4 worm cellular contexts compared by ENCODE assay signal in the genomic region with DNA sequence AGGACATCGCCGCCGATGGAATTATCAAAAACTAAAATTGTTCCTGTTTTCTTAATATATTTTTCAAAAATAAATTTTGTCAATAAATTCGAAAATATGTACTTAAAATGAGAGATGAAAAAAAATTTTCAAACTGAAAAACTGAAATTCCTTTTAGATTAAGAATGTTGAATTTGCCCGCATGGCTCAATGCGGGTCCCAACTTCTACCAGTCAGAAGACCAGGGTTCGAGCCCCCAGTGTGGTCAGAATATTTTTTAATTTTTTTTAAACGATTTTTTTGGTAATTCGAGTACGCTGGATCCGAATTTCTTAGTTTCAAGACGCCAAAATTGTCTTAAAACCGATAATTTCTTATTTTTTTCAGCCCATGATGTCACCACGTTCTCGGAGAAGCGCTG.
TF ChIP-seq lines count a peak whose summit lies in the region.

No protein-coding gene starts in this region.

TF ChIP-seq in whole organism, L1 larva, 84 proteins besides CTCF, POLR2A, EP300 and RAD21:
- no peak for TF ChIP-seq aha-1 (tag; optimal IDR thresholded peaks at IDR 0.05; lab: Kevin White, UChicago)
- TF ChIP-seq blmp-1 (tag; optimal IDR thresholded peaks at IDR 0.05; lab: Kevin White, UChicago) = no peak
- TF ChIP-seq sptf-1 (tag; optimal IDR thresholded peaks at IDR 0.05; lab: Kevin White, UChicago) = no peak
- no peak for TF ChIP-seq ceh-8 (GFP tag; optimal IDR thresholded peaks at IDR 0.05; lab: Kevin White, UChicago)
- TF ChIP-seq ceh-88 (GFP tag; IDR thresholded peaks at IDR 0.05; lab: Robert Waterston, UW) = no peak
- peak; percentile 38 for TF ChIP-seq nhr-85 (tag; lab: Kevin White, UChicago)
- no peak for TF ChIP-seq elt-2 (tag; optimal IDR thresholded peaks at IDR 0.05; lab: Kevin White, UChicago)
- no peak for TF ChIP-seq pag-3 (tag; optimal IDR thresholded peaks at IDR 0.05; lab: Kevin White, UChicago; ENCODE audit: borderline replicate concordance, insufficient read depth)
TF ChIP-seq in whole organism, L1 larva: peak in this region for 1.

TF ChIP-seq in whole organism, L3 larva, 47 proteins besides CTCF, POLR2A, EP300 and RAD21:
- no peak for TF ChIP-seq ama-1 (optimal IDR thresholded peaks at IDR 0.05; lab: Kevin White, UChicago)
- peak; percentile 12 for TF ChIP-seq fkh-10 (GFP tag; optimal IDR thresholded peaks at IDR 0.05; lab: Kevin White, UChicago)
TF ChIP-seq in whole organism, L3 larva: peak in this region for 1.

TF ChIP-seq in whole organism, L4 larva, 104 proteins besides CTCF, POLR2A, EP300 and RAD21:
- peak in 1 of 2 experiments; percentile 36 for TF ChIP-seq unc-62 (GFP tag; optimal IDR thresholded peaks at IDR 0.05 in 1 of 2; lab: Kevin White, UChicago)
- no peak for TF ChIP-seq unc-62 (tag; optimal IDR thresholded peaks at IDR 0.05; lab: Kevin White, UChicago)
- no peak for TF ChIP-seq hif-1 (tag; optimal IDR thresholded peaks at IDR 0.05; lab: Kevin White, UChicago)
- peak; percentile 13 for TF ChIP-seq ama-1 (optimal IDR thresholded peaks at IDR 0.05; lab: Kevin White, UChicago)
- no peak for TF ChIP-seq R02D3.7 (tag; optimal IDR thresholded peaks at IDR 0.05; lab: Kevin White, UChicago)
- TF ChIP-seq lin-13 (GFP tag; optimal IDR thresholded peaks at IDR 0.05; lab: Kevin White, UChicago) = no peak
- TF ChIP-seq T26A8.4 (GFP tag; IDR thresholded peaks at IDR 0.05; lab: Robert Waterston, UW) = no peak
- no peak for TF ChIP-seq daf-16 (GFP tag; optimal IDR thresholded peaks at IDR 0.05; lab: Kevin White, UChicago)
- peak; percentile 4 for TF ChIP-seq daf-16 (tag; optimal IDR thresholded peaks at IDR 0.05; lab: Kevin White, UChicago)
- no peak for TF ChIP-seq zfp-3 (GFP tag; conservative IDR thresholded peaks at IDR 0.05; lab: Robert Waterston, UW)
- TF ChIP-seq snpc-4 (tag; optimal IDR thresholded peaks at IDR 0.05; lab: Kevin White, UChicago) = no peak
- TF ChIP-seq vab-7 (GFP tag; IDR thresholded peaks at IDR 0.05; lab: Robert Waterston, UW) = peak; percentile 17; the same call in 1 of the 2 replicates
- no peak for TF ChIP-seq dmd-9 (GFP tag; IDR thresholded peaks at IDR 0.05; lab: Robert Waterston, UW)
- TF ChIP-seq pha-4 (GFP tag; IDR thresholded peaks at IDR 0.05; lab: Robert Waterston, UW) = peak; percentile 16; the same call in 1 of the 2 replicates
- no peak for TF ChIP-seq pha-4 (tag; optimal IDR thresholded peaks at IDR 0.05; lab: Kevin White, UChicago)
- no peak for TF ChIP-seq unc-130 (GFP tag; optimal IDR thresholded peaks at IDR 0.05; lab: Kevin White, UChicago)
- no peak for TF ChIP-seq mdt-29 (GFP tag; IDR thresholded peaks at IDR 0.05; lab: Robert Waterston, UW)
- TF ChIP-seq hlh-11 (tag; optimal IDR thresholded peaks at IDR 0.05; lab: Kevin White, UChicago) = no peak

TF ChIP-seq in whole organism, young adult, 124 proteins besides CTCF, POLR2A, EP300 and RAD21:
- TF ChIP-seq Y67H2A.10 (GFP tag; conservative IDR thresholded peaks at IDR 0.05; lab: Robert Waterston, UW) (0 out of 2 replicates have a peak, but pooled peaks have one; percentile 35), pbrm-1 (GFP tag; IDR thresholded peaks at IDR 0.05; lab: Robert Waterston, UW) (peak; percentile 40; the same call in 1 of the 2 replicates), lin-26 (GFP tag; IDR thresholded peaks at IDR 0.05; lab: Robert Waterston, UW) (0 out of 2 replicates have a peak, but pooled peaks have one; percentile 22), tbp1 (GFP tag; optimal IDR thresholded peaks at IDR 0.05; lab: Kevin White, UChicago) (peak; percentile 61), B0019.2 (GFP tag; conservative IDR thresholded peaks at IDR 0.05; lab: Robert Waterston, UW) (no peak), rpc-1 (optimal IDR thresholded peaks at IDR 0.05; lab: Kevin White, UChicago) (no peak), rpc-1 (tag; optimal IDR thresholded peaks at IDR 0.05; lab: Kevin White, UChicago) (peak; percentile 59), nfyb-1 (GFP tag; IDR thresholded peaks at IDR 0.05; lab: Robert Waterston, UW) (peak; percentile 61; the same call in 1 of the 2 replicates), him-1 (tag; optimal IDR thresholded peaks at IDR 0.05; lab: Kevin White, UChicago) (peak; percentile 27), nhr-90 (tag; optimal IDR thresholded peaks at IDR 0.05; lab: Kevin White, UChicago) (no peak), K11D2.4 (GFP tag; IDR thresholded peaks at IDR 0.05; lab: Robert Waterston, UW) (peak; percentile 41; the same call in 1 of the 2 replicates), sea-2 (GFP tag; IDR thresholded peaks at IDR 0.05; lab: Robert Waterston, UW) (no peak)
